Worm (Caenorhabditis elegans) whole organism, L4 larva: ENCODE data around the gene col-91.

Source experiments
- ZK546.5 ChIP-seq, 2 experiments: sonication (generic microtip); optimal IDR thresholded peaks; 2 replicates each; lab custom pipeline; 2017; ENCODE audit warnings: missing biosample characterization in 2 of 2, missing genetic modification characterization in 2 of 2
- cey-2 ChIP-seq: sonication (generic microtip); optimal IDR thresholded peaks from 3 replicates; lab custom pipeline; 2017; ENCODE audit warnings: missing genetic modification characterization, mild to moderate bottlenecking, missing compliant biosample characterization, antibody characterized with exemption, borderline replicate concordance; ENCODE audit not compliant: insufficient read depth
- dve-1 ChIP-seq: sonication (generic microtip); optimal IDR thresholded peaks from 2 replicates; lab custom pipeline; 2017; ENCODE audit warnings: antibody characterized with exemption, mild to moderate bottlenecking, missing genetic modification characterization, missing compliant biosample characterization; ENCODE audit not compliant: insufficient read depth
- egl-27 ChIP-seq: sonication (generic microtip); optimal IDR thresholded peaks from 3 replicates; lab custom pipeline; 2017; ENCODE audit warnings: missing biosample characterization, missing genetic modification reagents, missing genetic modification characterization
- fos-1 ChIP-seq: fragments of 150-350 bp; optimal IDR thresholded peaks from 2 replicates; lab custom pipeline; 2014; ENCODE audit warnings: missing biosample characterization, missing genetic modification characterization
- hlh-30 ChIP-seq: sonication (generic microtip); optimal IDR thresholded peaks from 2 replicates; lab custom pipeline; 2017; ENCODE audit warnings: antibody characterized with exemption, mild to moderate bottlenecking, missing genetic modification characterization, missing compliant biosample characterization; ENCODE audit not compliant: insufficient read depth
- lin-15B ChIP-seq: fragments of 150-350 bp; sonication (generic microtip); optimal IDR thresholded peaks from 3 replicates; lab custom pipeline; 2014; ENCODE audit warnings: missing biosample characterization, missing genetic modification characterization
- nhr-102 ChIP-seq: sonication (generic microtip); optimal IDR thresholded peaks from 2 replicates; lab custom pipeline; 2016; ENCODE audit warnings: mild to moderate bottlenecking, missing genetic modification characterization, moderate library complexity, missing compliant biosample characterization
- nhr-76 ChIP-seq: fragments of 150-350 bp; optimal IDR thresholded peaks from 2 replicates; lab custom pipeline; 2014; ENCODE audit warnings: missing biosample characterization, missing genetic modification characterization
- php-3 ChIP-seq: fragments of 200-800 bp; sonication (Bioruptor generic); IDR thresholded peaks from 2 replicates; pipeline ENCODE4 v1.3.6; 2022; ENCODE audit warnings: missing genetic modification reagents, missing genetic modification characterization, missing compliant biosample characterization
- tag-97 ChIP-seq: fragments of 200-800 bp; sonication (Bioruptor generic); IDR thresholded peaks from 2 replicates; pipeline ENCODE4 v1.3.6; 2022; ENCODE audit warnings: missing genetic modification characterization, missing compliant biosample characterization
- zfp-2 ChIP-seq: sonication (generic microtip); optimal IDR thresholded peaks from 2 replicates; lab custom pipeline; 2016; ENCODE audit warnings: mild to moderate bottlenecking, missing genetic modification characterization, missing compliant biosample characterization

ce11 chrIII:8239325-8239724 lies 24.1 kb downstream of the col-91 start, which contains the start of gene tsp-1:
- TF ChIP-seq nhr-76 (tag; lab: Kevin White, UChicago) (no peak), lin-15B (tag; lab: Kevin White, UChicago) (no peak), php-3 (GFP tag; lab: Robert Waterston, UW) (no peak), dve-1 (tag; lab: Kevin White, UChicago) (no peak), fos-1 (tag; lab: Kevin White, UChicago) (no peak), hlh-30 (tag; lab: Kevin White, UChicago) (no peak), ZK546.5 (tag; optimal IDR thresholded peaks at IDR 0.05; lab: Kevin White, UChicago) (no peak), egl-27 (tag; lab: Kevin White, UChicago) (no peak), cey-2 (tag; lab: Kevin White, UChicago) (no peak), tag-97 (GFP tag; lab: Robert Waterston, UW) (no peak), zfp-2 (tag; lab: Kevin White, UChicago) (no peak), nhr-102 (tag; lab: Kevin White, UChicago) (no peak)
